Worm (Caenorhabditis elegans) whole organism, mixed stage, embryonic: ENCODE data around the gene par-5.

Source experiments
- ces-1 ChIP-seq: fragments of 150-350 bp; optimal IDR thresholded peaks from 2 replicates; lab custom pipeline; 2014; ENCODE audit warnings: missing biosample characterization, missing genetic modification reagents, missing genetic modification characterization
- elt-1 ChIP-seq: sonication (generic microtip); optimal IDR thresholded peaks from 2 replicates; lab custom pipeline; 2017; ENCODE audit warnings: missing genetic modification characterization, mild to moderate bottlenecking, missing compliant biosample characterization, antibody characterized with exemption, moderate library complexity, borderline replicate concordance; ENCODE audit not compliant: insufficient read depth
- lin-13 ChIP-seq: fragments of 150-350 bp; optimal IDR thresholded peaks from 2 replicates; lab custom pipeline; 2014; ENCODE audit warnings: missing biosample characterization, missing genetic modification characterization
- mep-1 ChIP-seq: fragments of 150-350 bp; optimal IDR thresholded peaks from 2 replicates; lab custom pipeline; 2017; ENCODE audit warnings: missing biosample characterization, missing genetic modification reagents, missing genetic modification characterization, inconsistent platforms
- nhr-12 ChIP-seq: fragments of 150-350 bp; optimal IDR thresholded peaks from 2 replicates; lab custom pipeline; 2014; ENCODE audit warnings: missing biosample characterization, missing genetic modification characterization
- nhr-237 ChIP-seq: fragments of 150-350 bp; optimal IDR thresholded peaks from 2 replicates; lab custom pipeline; 2014; ENCODE audit warnings: missing biosample characterization, missing genetic modification characterization
- pha-4 ChIP-seq: fragments of 150-350 bp; optimal IDR thresholded peaks from 2 replicates; lab custom pipeline; 2018; ENCODE audit warnings: missing biosample characterization, missing genetic modification reagents, missing genetic modification characterization
- sem-2 ChIP-seq: fragments of 200-800 bp; sonication (Bioruptor generic); optimal IDR thresholded peaks from 2 replicates; lab custom pipeline; 2018; ENCODE audit warnings: mild to moderate bottlenecking, missing genetic modification characterization, missing compliant biosample characterization
- snpc-4 ChIP-seq: fragments of 150-350 bp; optimal IDR thresholded peaks from 2 replicates; lab custom pipeline; 2014; ENCODE audit warnings: missing biosample characterization, missing genetic modification characterization
- unc-120 ChIP-seq: sonication (generic microtip); optimal IDR thresholded peaks from 2 replicates; lab custom pipeline; 2017; ENCODE audit warnings: missing genetic modification characterization, missing compliant biosample characterization; ENCODE audit not compliant: poor library complexity, severe bottlenecking
- ztf-11 ChIP-seq: fragments of 150-350 bp; optimal IDR thresholded peaks from 2 replicates; lab custom pipeline; 2014; ENCODE audit warnings: missing biosample characterization, missing genetic modification characterization

- TF ChIP-seq snpc-4 = no peak
- no peak for TF ChIP-seq ces-1 (GFP tag; lab: Kevin White, UChicago)
- no peak for TF ChIP-seq pha-4 (tag; lab: Kevin White, UChicago)
- no peak for TF ChIP-seq nhr-12 (tag; lab: Kevin White, UChicago)
- no peak for TF ChIP-seq nhr-237
- TF ChIP-seq elt-1 (tag; lab: Kevin White, UChicago) = no peak
- no peak for TF ChIP-seq sem-2 (GFP tag; lab: Kevin White, UChicago)
- no peak for TF ChIP-seq ztf-11
- no peak for TF ChIP-seq mep-1 (tag; lab: Kevin White, UChicago)
- no peak for TF ChIP-seq unc-120 (tag; lab: Kevin White, UChicago)
- no peak for TF ChIP-seq lin-13
Observed at ce11 chrIV:11809047-11809446, 12.7 kb downstream of the par-5 start.
